Worm (Caenorhabditis elegans): ENCODE measurements around the gene F22E5.20.
"Not testable (repeated sequence)": the region's sequence is repeated elsewhere in the genome, so short reads cannot be mapped to it uniquely, and the experiment has no call there.

- not testable (repeated sequence) for TF ChIP-seq hlh-1, unc-39 (tag; optimal IDR thresholded peaks at IDR 0.05)
Observed at ce11 chrII:2688616-2689015, 15.2 kb upstream of the F22E5.20 start, which contains the start of gene nspf-2.

Data from whole organism, mixed stage, embryonic.